Worm (Caenorhabditis elegans): Measurements from ENCODE around the gene ztf-9.

DNA sequence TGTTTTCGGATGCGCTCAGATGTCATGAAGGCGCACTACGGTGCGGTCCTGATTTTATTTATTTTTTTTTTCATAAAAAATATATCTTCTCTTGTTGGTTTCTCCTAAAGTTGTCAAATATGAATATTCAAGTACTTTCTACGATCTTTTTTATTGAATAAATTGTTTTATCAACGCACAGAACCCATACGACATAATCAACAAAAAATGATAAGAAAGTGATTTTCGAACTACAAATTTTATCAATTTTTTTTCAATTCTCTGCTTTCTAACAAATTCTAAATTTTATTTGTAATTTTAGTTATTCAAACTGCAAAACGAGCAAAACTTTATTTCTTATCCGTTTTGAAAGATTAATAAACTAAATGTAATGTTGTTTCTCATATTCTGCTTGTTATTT is 9.9 kb upstream of the ztf-9 start:
- TF ChIP-seq jun-1 (tag; optimal IDR thresholded peaks at IDR 0.05) (no peak), tra-1 (GFP tag; IDR thresholded peaks at IDR 0.05) (no peak), egl-27 (tag; optimal IDR thresholded peaks at IDR 0.05) (no peak), aly-2 (tag; optimal IDR thresholded peaks at IDR 0.05) (no peak), madf-5 (GFP tag; IDR thresholded peaks at IDR 0.05) (no peak)

Measured in whole organism, L4 larva.